Worm (Caenorhabditis elegans) whole organism, L4 larva: ENCODE measurements around the gene Y116A8C.40.
A peak's percentile ranks its signal among the peaks of the same experiment; 100 is the strongest.

ENCODE experiments used
- D1046.2 ChIP-seq: fragments of 200-800 bp; sonication (Bioruptor generic); IDR thresholded peaks from 2 replicates; pipeline ENCODE4 v1.3.6; 2022; ENCODE audit warnings: missing genetic modification characterization, missing compliant biosample characterization
- R02D3.7 ChIP-seq: fragments of 150-350 bp; sonication (generic microtip); optimal IDR thresholded peaks from 3 replicates; lab custom pipeline; 2014; ENCODE audit warnings: missing biosample characterization, missing genetic modification characterization
- T26A8.4 ChIP-seq: fragments of 200-800 bp; sonication (Bioruptor generic); IDR thresholded peaks from 2 replicates; pipeline ENCODE4 v1.3.6; 2022; ENCODE audit warnings: missing genetic modification characterization, missing compliant biosample characterization
- Y5F2A.4 ChIP-seq: fragments of 200-800 bp; sonication (Bioruptor generic); optimal IDR thresholded peaks from 2 replicates; lab custom pipeline; 2018; ENCODE audit warnings: mild to moderate bottlenecking, missing genetic modification characterization, missing compliant biosample characterization
- aha-1 ChIP-seq: fragments of 150-350 bp; peaks from one replicate; lab custom pipeline; 2014; ENCODE audit warnings: missing biosample characterization, missing genetic modification characterization
- ceh-32 ChIP-seq: sonication (generic microtip); optimal IDR thresholded peaks from 2 replicates; lab custom pipeline; 2016; ENCODE audit warnings: mild to moderate bottlenecking, missing genetic modification characterization, missing compliant biosample characterization; ENCODE audit not compliant: poor library complexity
- ceh-44 ChIP-seq: fragments of 200-800 bp; sonication (Bioruptor generic); IDR thresholded peaks from 2 replicates; pipeline ENCODE4 v1.3.6; 2022; ENCODE audit warnings: missing genetic modification reagents, missing genetic modification characterization, missing compliant biosample characterization
- ceh-62 ChIP-seq: sonication (generic microtip); optimal IDR thresholded peaks from 2 replicates; lab custom pipeline; 2017; ENCODE audit warnings: missing biosample characterization, missing genetic modification characterization
- cey-2 ChIP-seq: sonication (generic microtip); optimal IDR thresholded peaks from 3 replicates; lab custom pipeline; 2017; ENCODE audit warnings: missing genetic modification characterization, mild to moderate bottlenecking, missing compliant biosample characterization, antibody characterized with exemption, borderline replicate concordance; ENCODE audit not compliant: insufficient read depth
- daf-12 ChIP-seq: fragments of 150-350 bp; optimal IDR thresholded peaks from 2 replicates; lab custom pipeline; 2014; ENCODE audit warnings: missing biosample characterization, missing genetic modification reagents, missing genetic modification characterization
- daf-8 ChIP-seq: fragments of 200-800 bp; sonication (Bioruptor generic); IDR thresholded peaks from 2 replicates; pipeline ENCODE4 v1.3.6; 2022; ENCODE audit warnings: missing genetic modification characterization, missing compliant biosample characterization
- dpl-1 ChIP-seq: fragments of 150-350 bp; optimal IDR thresholded peaks from 2 replicates; lab custom pipeline; 2014; ENCODE audit warnings: missing biosample characterization, missing genetic modification reagents, missing genetic modification characterization
- fos-1 ChIP-seq: fragments of 150-350 bp; optimal IDR thresholded peaks from 2 replicates; lab custom pipeline; 2014; ENCODE audit warnings: missing biosample characterization, missing genetic modification characterization
- hmg-1.1 ChIP-seq: fragments of 200-800 bp; sonication (Bioruptor generic); IDR thresholded peaks from 2 replicates; pipeline ENCODE4 v1.3.6; 2022; ENCODE audit warnings: missing genetic modification reagents, missing genetic modification characterization, missing compliant biosample characterization
- lim-7 ChIP-seq: fragments of 200-800 bp; sonication (Bioruptor generic); IDR thresholded peaks from 2 replicates; pipeline ENCODE4 v1.3.6; 2022; ENCODE audit warnings: missing genetic modification characterization, missing compliant biosample characterization
- mxl-2 ChIP-seq: fragments of 200-800 bp; sonication (Bioruptor generic); conservative IDR thresholded peaks from 2 replicates; pipeline ENCODE4 v1.3.6; 2022; ENCODE audit warnings: missing genetic modification reagents, missing genetic modification characterization, missing compliant biosample characterization
- nhr-10 ChIP-seq: fragments of 150-350 bp; optimal IDR thresholded peaks from 2 replicates; lab custom pipeline; 2014; ENCODE audit warnings: missing biosample characterization, missing genetic modification characterization
- nhr-48 ChIP-seq: sonication (generic microtip); optimal IDR thresholded peaks from 2 replicates; lab custom pipeline; 2016; ENCODE audit warnings: mild to moderate bottlenecking, missing genetic modification characterization, missing compliant biosample characterization
- nhr-77 ChIP-seq: fragments of 150-350 bp; optimal IDR thresholded peaks from 2 replicates; lab custom pipeline; 2014; ENCODE audit warnings: missing biosample characterization, missing genetic modification characterization
- php-3 ChIP-seq: fragments of 200-800 bp; sonication (Bioruptor generic); IDR thresholded peaks from 2 replicates; pipeline ENCODE4 v1.3.6; 2022; ENCODE audit warnings: missing genetic modification reagents, missing genetic modification characterization, missing compliant biosample characterization
- set-16 ChIP-seq: fragments of 200-800 bp; sonication (Bioruptor generic); IDR thresholded peaks from 2 replicates; pipeline ENCODE4 v1.3.6; 2022; ENCODE audit warnings: missing genetic modification reagents, missing genetic modification characterization, missing compliant biosample characterization
- snpc-1.2 ChIP-seq: fragments of 200-800 bp; sonication (Bioruptor generic); IDR thresholded peaks from 2 replicates; pipeline ENCODE4 v1.3.6; 2022; ENCODE audit warnings: missing genetic modification reagents, missing genetic modification characterization, missing compliant biosample characterization
- spr-1 ChIP-seq: sonication (generic microtip); optimal IDR thresholded peaks from 2 replicates; lab custom pipeline; 2016; ENCODE audit warnings: mild to moderate bottlenecking, missing genetic modification characterization, missing compliant biosample characterization
- spr-3 ChIP-seq: fragments of 200-800 bp; sonication (Bioruptor generic); optimal IDR thresholded peaks from 2 replicates; lab custom pipeline; 2018; ENCODE audit warnings: mild to moderate bottlenecking, missing genetic modification characterization, missing compliant biosample characterization
- unc-62 ChIP-seq, 3 experiments: fragments of 150-350 bp in 1 of 3; sonication (generic microtip); optimal IDR thresholded peaks in 2 of 3; peaks in 1 of 3; 1 replicate in 1 of 3; 2 replicates in 2 of 3; lab custom pipeline; 2014 to 2017; ENCODE audit warnings: missing biosample characterization in 3 of 3, missing genetic modification characterization in 3 of 3, missing genetic modification reagents in 3 of 3, missing genotype in 1 of 3
- zfp-2 ChIP-seq: sonication (generic microtip); optimal IDR thresholded peaks from 2 replicates; lab custom pipeline; 2016; ENCODE audit warnings: mild to moderate bottlenecking, missing genetic modification characterization, missing compliant biosample characterization
- zfp-3 ChIP-seq: fragments of 200-800 bp; sonication (Bioruptor generic); conservative IDR thresholded peaks from 2 replicates; pipeline ENCODE4 v1.3.6; 2022; ENCODE audit warnings: missing genetic modification reagents, missing genetic modification characterization, missing compliant biosample characterization

Gene Y116A8C.40

DNA sequence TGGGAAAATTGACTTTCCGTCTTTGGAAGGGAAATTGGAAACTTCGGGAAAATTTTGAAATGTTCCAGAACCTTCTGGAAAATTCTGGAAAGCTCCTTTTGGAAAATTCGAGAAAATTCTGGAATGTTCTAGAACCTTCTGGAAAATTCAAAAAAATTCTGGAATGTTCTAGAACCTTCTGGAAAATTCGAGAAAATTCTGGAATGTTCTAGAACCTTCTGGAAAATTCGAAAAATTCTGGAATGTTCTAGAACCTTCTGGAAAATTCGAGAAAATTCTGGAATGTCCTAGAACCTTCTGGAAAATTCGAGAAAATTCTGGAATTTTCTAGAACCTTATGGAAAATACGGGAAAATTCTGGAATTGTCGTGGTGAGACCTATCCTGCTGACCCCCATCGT lies 4.9 kb upstream of the Y116A8C.40 start:
- TF ChIP-seq snpc-1.2, result 0 out of 2 replicates have a peak, but pooled peaks have one; percentile 51

ce11 chrIV:17153002-17153401 lies 2.2 kb upstream of the Y116A8C.40 start:
- TF ChIP-seq unc-62 (GFP tag; optimal IDR thresholded peaks at IDR 0.05 in 1 of 2; lab: Kevin White, UChicago) (peak in 1 of 2 experiments; percentile 96), unc-62 (tag; optimal IDR thresholded peaks at IDR 0.05; lab: Kevin White, UChicago) (no peak), fos-1 (tag; lab: Kevin White, UChicago) (no peak), aha-1 (tag; lab: Kevin White, UChicago) (peak; percentile 61)

DNA sequence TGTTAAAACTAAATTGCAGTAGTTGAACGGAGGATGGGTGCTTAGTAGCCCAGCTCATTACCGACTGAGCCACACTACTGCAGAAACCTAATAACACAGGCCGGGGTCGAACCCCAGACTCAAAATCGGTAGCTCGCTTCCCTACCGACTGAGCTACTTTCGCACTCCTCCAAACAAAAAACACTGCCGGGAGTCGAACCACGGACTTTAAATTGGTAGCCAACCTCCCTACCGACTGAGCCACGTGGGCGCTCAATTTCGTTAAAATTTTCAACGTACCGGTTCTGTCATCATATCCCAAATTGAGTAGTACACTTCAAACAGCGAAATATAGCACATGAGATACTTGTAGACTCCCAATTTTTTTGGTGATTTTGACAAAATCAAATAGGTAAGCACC lies 353 bp downstream of the Y116A8C.40 start:
- TF ChIP-seq T26A8.4 (GFP tag; lab: Robert Waterston, UW) (no peak), snpc-1.2 (peak; percentile 96)

ce11 chrIV:17140936-17141335 lies 9.8 kb downstream of the Y116A8C.40 start:
- 0 out of 2 replicates have a peak, but pooled peaks have one; percentile 39 for TF ChIP-seq lim-7 (GFP tag; lab: Robert Waterston, UW)
- peak; percentile 78 for TF ChIP-seq set-16 (GFP tag; lab: Robert Waterston, UW)

DNA sequence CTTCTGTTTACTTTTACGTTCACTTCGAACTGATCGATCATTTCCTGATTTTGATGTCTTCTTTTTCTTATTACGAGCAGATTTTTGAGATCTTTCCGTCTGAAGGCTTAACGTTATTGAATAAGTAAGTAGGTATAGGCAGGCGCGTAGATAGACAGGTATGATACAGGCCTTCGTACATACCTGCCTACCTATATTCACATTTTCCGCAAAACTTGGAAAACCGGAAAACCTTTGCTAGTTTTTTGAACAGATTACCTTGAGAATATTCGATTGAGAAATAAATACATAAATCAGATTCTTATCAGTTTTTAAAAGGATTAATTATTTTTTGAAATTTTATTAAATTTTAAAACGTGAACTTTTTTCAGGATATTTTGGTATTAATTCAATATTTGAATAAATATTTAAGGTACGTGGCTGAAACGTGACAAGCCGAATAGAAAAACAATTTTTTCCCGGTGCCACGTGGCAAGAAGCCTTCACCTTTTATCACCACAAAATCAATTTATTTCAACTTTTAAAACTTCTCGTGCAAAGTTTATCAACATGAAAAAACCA lies 19.7 kb downstream of the Y116A8C.40 start, which contains the start of the genes Y116A8C.37 and Y116A8C.38:
Gene Y116A8C.37 (minus strand): TSS at position 101 of the 561 bp plus-strand sequence.
Gene Y116A8C.38 (plus strand): TSS at position 511 of the 561 bp plus-strand sequence.
- TF ChIP-seq ceh-44 (GFP tag; lab: Robert Waterston, UW), result no peak
- TF ChIP-seq Y5F2A.4, result no peak
- TF ChIP-seq mxl-2 (GFP tag; lab: Robert Waterston, UW), result no peak
- no peak for TF ChIP-seq cey-2 (tag; lab: Kevin White, UChicago)
- TF ChIP-seq snpc-1.2, result no peak
- no peak for TF ChIP-seq php-3 (GFP tag; lab: Robert Waterston, UW)
- no peak for TF ChIP-seq spr-1 (tag; lab: Kevin White, UChicago)
- no peak for TF ChIP-seq nhr-10
- no peak for TF ChIP-seq daf-8 (GFP tag; lab: Robert Waterston, UW)
- TF ChIP-seq spr-3 (GFP tag; lab: Kevin White, UChicago), result no peak
- TF ChIP-seq R02D3.7 (tag; lab: Kevin White, UChicago), result no peak

DNA sequence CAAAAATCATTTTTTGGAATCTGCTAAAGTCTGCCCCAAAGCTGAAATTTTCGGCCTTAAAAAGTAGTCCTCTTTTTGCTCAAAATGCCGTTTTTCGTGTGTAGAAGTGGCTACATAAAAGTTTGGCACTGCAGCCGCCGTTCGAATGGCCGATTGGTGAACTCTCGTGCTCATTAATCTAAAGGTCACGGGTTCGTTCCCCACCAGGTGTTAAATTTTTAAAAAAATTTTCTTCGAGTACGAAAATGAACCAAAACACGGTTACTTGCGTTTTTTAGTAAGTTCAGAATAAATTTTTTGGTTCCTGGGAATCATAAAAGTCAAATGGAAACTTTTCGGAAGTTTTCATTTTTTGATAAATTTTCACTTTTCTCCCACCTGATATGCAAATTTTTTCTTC lies 23.5 kb downstream of the Y116A8C.40 start:
- TF ChIP-seq snpc-1.2, result peak; percentile 68
- TF ChIP-seq D1046.2 (GFP tag; lab: Robert Waterston, UW), result 0 out of 2 replicates have a peak, but pooled peaks have one; percentile 16

ce11 chrIV:17126512-17126911 lies 24.3 kb downstream of the Y116A8C.40 start:
- TF ChIP-seq daf-12 (tag; lab: Kevin White, UChicago) (no peak), zfp-2 (no peak), dpl-1 (GFP tag; lab: Kevin White, UChicago) (peak; percentile 21)

- TF ChIP-seq snpc-1.2, result peak; percentile 41; the same call in 1 of the 2 replicates
- no peak for TF ChIP-seq dpl-1 (GFP tag; lab: Kevin White, UChicago)
These were observed 24.8 kb downstream of the Y116A8C.40 start for ce11 chrIV:17125967-17126366.

ce11 chrIV:17121058-17121773 lies 29.6 kb downstream of the Y116A8C.40 start:
- TF ChIP-seq nhr-48 (tag; lab: Kevin White, UChicago), result no peak
- TF ChIP-seq zfp-3 (GFP tag; lab: Robert Waterston, UW), result no peak
- no peak for TF ChIP-seq ceh-62 (tag; lab: Kevin White, UChicago)
- no peak for TF ChIP-seq nhr-77
- TF ChIP-seq hmg-1.1 (GFP tag; lab: Robert Waterston, UW), result 0 out of 2 replicates have a peak, but pooled peaks have one; percentile 51
- TF ChIP-seq unc-62 (GFP tag; optimal IDR thresholded peaks at IDR 0.05 in 1 of 2; lab: Kevin White, UChicago), result peak in 1 of 2 experiments; percentile 94
- no peak for TF ChIP-seq unc-62 (tag; optimal IDR thresholded peaks at IDR 0.05; lab: Kevin White, UChicago)
- no peak for TF ChIP-seq ceh-32
- no peak for TF ChIP-seq daf-8 (GFP tag; lab: Robert Waterston, UW)
